Worm (Caenorhabditis elegans): Measurements from ENCODE around the gene bca-2.

- no peak for TF ChIP-seq hlh-6 (tag; optimal IDR thresholded peaks at IDR 0.05)
- TF ChIP-seq zip-5 (tag; optimal IDR thresholded peaks at IDR 0.05), result no peak
- no peak for TF ChIP-seq unc-55 (GFP tag; optimal IDR thresholded peaks at IDR 0.05)
- TF ChIP-seq pha-4 (tag; optimal IDR thresholded peaks at IDR 0.05), result no peak
- TF ChIP-seq ama-1 (optimal IDR thresholded peaks at IDR 0.05), result no peak
- no peak for TF ChIP-seq F13H6.1 (tag; optimal IDR thresholded peaks at IDR 0.05)
- TF ChIP-seq ceh-9 (tag; optimal IDR thresholded peaks at IDR 0.05), result no peak
- TF ChIP-seq ceh-34 (tag; optimal IDR thresholded peaks at IDR 0.05), result no peak
- no peak for TF ChIP-seq ceh-45 (GFP tag; IDR thresholded peaks at IDR 0.05)
- TF ChIP-seq lim-6 (tag; optimal IDR thresholded peaks at IDR 0.05), result no peak
- no peak for TF ChIP-seq pqm-1 (tag; optimal IDR thresholded peaks at IDR 0.05)
- no peak for TF ChIP-seq sdc-2 (tag; optimal IDR thresholded peaks at IDR 0.05)
- no peak for TF ChIP-seq lin-11 (tag; optimal IDR thresholded peaks at IDR 0.05)
- TF ChIP-seq dve-1 (tag; optimal IDR thresholded peaks at IDR 0.05), result no peak
Measured at ce11 chrIV:17058036-17058435, 42.0 kb downstream of the bca-2 start, which contains the start of gene Y116A8C.44.
